Fruit fly (Drosophila melanogaster) whole organism, embryonic: ENCODE measurements around the gene IFT52.

ENCODE experiments used
- Atf3 ChIP-seq: fragments of 200-800 bp; sonication (Bioruptor generic); optimal IDR thresholded peaks from 3 replicates; lab custom pipeline; 2016; ENCODE audit warnings: missing biosample characterization, missing genetic modification characterization
- Blimp-1 ChIP-seq: fragments of 200-800 bp; sonication (Bioruptor generic); optimal IDR thresholded peaks from 3 replicates; lab custom pipeline; 2018; ENCODE audit warnings: missing biosample characterization, missing genetic modification characterization, mild to moderate bottlenecking, moderate library complexity, missing genetic modification reagents
- BtbVII ChIP-seq: fragments of 200-800 bp; sonication (Bioruptor generic); optimal IDR thresholded peaks from 3 replicates; lab custom pipeline; 2017; ENCODE audit warnings: missing biosample characterization, mild to moderate bottlenecking, missing genetic modification characterization
- CG10366 ChIP-seq: fragments of 200-800 bp; sonication (Bioruptor generic); IDR thresholded peaks from 2 replicates; pipeline ENCODE4 v1.3.6; 2022; ENCODE audit warnings: missing biosample characterization, missing genetic modification characterization
- CG10543 ChIP-seq: fragments of 200-800 bp; sonication (Bioruptor generic); optimal IDR thresholded peaks from 3 replicates; lab custom pipeline; 2017; ENCODE audit warnings: missing biosample characterization, mild to moderate bottlenecking, missing genetic modification characterization, moderate library complexity
- CG12071 ChIP-seq: fragments of 200-800 bp; sonication (Bioruptor generic); optimal IDR thresholded peaks from 3 replicates; lab custom pipeline; 2018; ENCODE audit warnings: missing biosample characterization, mild to moderate bottlenecking, missing genetic modification characterization
- CG1233 ChIP-seq: fragments of 200-800 bp; sonication (Bioruptor generic); optimal IDR thresholded peaks from 4 replicates; lab custom pipeline; 2018; ENCODE audit warnings: missing biosample characterization, mild to moderate bottlenecking, missing genetic modification characterization
- CG12942 ChIP-seq: fragments of 200-800 bp; sonication (Bioruptor generic); optimal IDR thresholded peaks from 3 replicates; lab custom pipeline; 2016; ENCODE audit warnings: missing biosample characterization, missing genetic modification characterization
- CG14965 ChIP-seq: fragments of 200-800 bp; sonication (Bioruptor generic); optimal IDR thresholded peaks from 2 replicates; lab custom pipeline; 2016; ENCODE audit warnings: missing biosample characterization, missing genetic modification characterization, borderline replicate concordance
- CG15479 ChIP-seq: fragments of 200-800 bp; sonication (Bioruptor generic); optimal IDR thresholded peaks from 3 replicates; lab custom pipeline; 2019; ENCODE audit warnings: missing biosample characterization, mild to moderate bottlenecking, missing genetic modification characterization, moderate library complexity
- CG18599 ChIP-seq: fragments of 200-800 bp; sonication (Bioruptor generic); optimal IDR thresholded peaks from 3 replicates; lab custom pipeline; 2017; ENCODE audit warnings: missing biosample characterization, missing genetic modification characterization, mild to moderate bottlenecking, moderate library complexity, missing genetic modification reagents
- CG2678 ChIP-seq: fragments of 200-800 bp; sonication (Bioruptor generic); optimal IDR thresholded peaks from 3 replicates; lab custom pipeline; 2019; ENCODE audit warnings: missing biosample characterization, mild to moderate bottlenecking, missing genetic modification characterization, moderate library complexity
- CG3163 ChIP-seq: fragments of 200-800 bp; sonication (Bioruptor generic); optimal IDR thresholded peaks from 3 replicates; lab custom pipeline; 2016; ENCODE audit warnings: missing biosample characterization, missing genetic modification characterization
- CG33557 ChIP-seq: fragments of 200-800 bp; sonication (Bioruptor generic); optimal IDR thresholded peaks from 2 replicates; lab custom pipeline; 2019; ENCODE audit warnings: missing biosample characterization, mild to moderate bottlenecking, missing genetic modification characterization, moderate library complexity
- CG5245 ChIP-seq: fragments of 200-800 bp; sonication (Bioruptor generic); optimal IDR thresholded peaks from 3 replicates; lab custom pipeline; 2016; ENCODE audit warnings: missing biosample characterization, missing genetic modification characterization
- CG6654 ChIP-seq: fragments of 200-800 bp; sonication (Bioruptor generic); optimal IDR thresholded peaks from 2 replicates; lab custom pipeline; 2017; ENCODE audit warnings: missing biosample characterization, mild to moderate bottlenecking, missing genetic modification characterization
- CG7271 ChIP-seq: fragments of 200-800 bp; sonication (Bioruptor generic); optimal IDR thresholded peaks from 2 replicates; lab custom pipeline; 2018; ENCODE audit warnings: missing biosample characterization, mild to moderate bottlenecking, missing genetic modification characterization, moderate library complexity
- CG8924 ChIP-seq: fragments of 200-800 bp; optimal IDR thresholded peaks from 3 replicates; lab custom pipeline; 2019; ENCODE audit warnings: missing biosample characterization, mild to moderate bottlenecking, missing genetic modification characterization, moderate library complexity
- CG9727 ChIP-seq: fragments of 200-800 bp; sonication (Bioruptor generic); optimal IDR thresholded peaks from 3 replicates; lab custom pipeline; 2017; ENCODE audit warnings: missing biosample characterization, mild to moderate bottlenecking, missing genetic modification characterization
- Dp ChIP-seq: fragments of 200-800 bp; sonication (Bioruptor generic); optimal IDR thresholded peaks from 2 replicates; lab custom pipeline; 2018; ENCODE audit warnings: missing biosample characterization, mild to moderate bottlenecking, missing genetic modification characterization, moderate library complexity
- Elba2 ChIP-seq: fragments of 200-800 bp; sonication (Bioruptor generic); optimal IDR thresholded peaks from 3 replicates; lab custom pipeline; 2016; ENCODE audit warnings: missing biosample characterization, missing genetic modification characterization
- Ets97D ChIP-seq: fragments of 200-800 bp; sonication (Bioruptor generic); optimal IDR thresholded peaks from 3 replicates; lab custom pipeline; 2016; ENCODE audit warnings: missing biosample characterization, missing genetic modification characterization
- Fer2 ChIP-seq: fragments of 200-800 bp; sonication (Bioruptor generic); optimal IDR thresholded peaks from 2 replicates; lab custom pipeline; 2018; ENCODE audit warnings: missing biosample characterization, mild to moderate bottlenecking, missing genetic modification characterization, moderate library complexity
- Gug ChIP-seq: fragments of 200-800 bp; sonication (Bioruptor generic); IDR thresholded peaks from 4 replicates; pipeline ENCODE4 v1.3.6; 2022; ENCODE audit warnings: missing biosample characterization, missing genetic modification characterization
- Hr78 ChIP-seq, 2 experiments: fragments of 200-800 bp in 1 of 2; fragments of >200 bp in 1 of 2; sonication (Bioruptor generic) in 1 of 2; optimal IDR thresholded peaks; 2 replicates each; lab custom pipeline; 2017 to 2019; ENCODE audit warnings: missing biosample characterization in 2 of 2, missing genetic modification characterization in 2 of 2, mild to moderate bottlenecking in 1 of 2, moderate library complexity in 1 of 2
- MESR4 ChIP-seq: fragments of 200-800 bp; sonication (Bioruptor generic); optimal IDR thresholded peaks from 2 replicates; lab custom pipeline; 2018; ENCODE audit warnings: missing biosample characterization, mild to moderate bottlenecking, missing genetic modification characterization, moderate library complexity
- Usf ChIP-seq: fragments of 200-800 bp; sonication (Bioruptor generic); optimal IDR thresholded peaks from 2 replicates; lab custom pipeline; 2017; ENCODE audit warnings: missing genotype, missing biosample characterization, missing genetic modification characterization
- YL-1 ChIP-seq: fragments of 200-800 bp; sonication (Bioruptor generic); optimal IDR thresholded peaks from 3 replicates; lab custom pipeline; 2017; ENCODE audit warnings: missing biosample characterization, mild to moderate bottlenecking, missing genetic modification characterization
- ab ChIP-seq: fragments of 200-800 bp; sonication (Bioruptor generic); optimal IDR thresholded peaks from 2 replicates; lab custom pipeline; 2016; ENCODE audit warnings: missing biosample characterization, missing genetic modification characterization
- bowl ChIP-seq: fragments of 200-800 bp; sonication (Bioruptor generic); IDR thresholded peaks from 2 replicates; pipeline ENCODE4 v1.3.6; 2022; ENCODE audit warnings: missing biosample characterization, missing genetic modification characterization
- esg ChIP-seq: fragments of 200-800 bp; sonication (Bioruptor generic); conservative IDR thresholded peaks from 2 replicates; pipeline ENCODE4 v1.3.6; 2022; ENCODE audit warnings: missing biosample characterization, missing genetic modification characterization
- eve ChIP-seq, 2 experiments: fragments of >200 bp; optimal IDR thresholded peaks; 2 replicates each; lab custom pipeline; 2017; ENCODE audit warnings: missing biosample characterization in 2 of 2, missing genetic modification characterization in 2 of 2
- fd3F ChIP-seq: fragments of 200-800 bp; sonication (Bioruptor generic); optimal IDR thresholded peaks from 2 replicates; lab custom pipeline; 2018; ENCODE audit warnings: missing biosample characterization, mild to moderate bottlenecking, missing genetic modification characterization, moderate library complexity
- gcm ChIP-seq: fragments of 200-800 bp; sonication (Bioruptor generic); optimal IDR thresholded peaks from 2 replicates; lab custom pipeline; 2019; ENCODE audit warnings: missing biosample characterization, mild to moderate bottlenecking, missing genetic modification characterization, moderate library complexity
- gfzf ChIP-seq: fragments of 200-800 bp; sonication (Bioruptor generic); optimal IDR thresholded peaks from 2 replicates; lab custom pipeline; 2016; ENCODE audit warnings: missing biosample characterization, mild to moderate bottlenecking, missing genetic modification characterization, moderate library complexity
- gt ChIP-seq: fragments of 200-800 bp; sonication (Bioruptor generic); IDR thresholded peaks from 2 replicates; pipeline ENCODE4 v1.3.6; 2022; ENCODE audit warnings: missing biosample characterization, missing genetic modification characterization
- jumu ChIP-seq: fragments of 200-800 bp; sonication (Bioruptor generic); optimal IDR thresholded peaks from 3 replicates; lab custom pipeline; 2016; ENCODE audit warnings: missing biosample characterization, missing genetic modification characterization
- lov ChIP-seq, 2 experiments: fragments of 200-800 bp in 1 of 2; fragments of >200 bp in 1 of 2; sonication (Bioruptor generic) in 1 of 2; IDR thresholded peaks in 1 of 2; optimal IDR thresholded peaks in 1 of 2; 2 replicates in 1 of 2; 3 replicates in 1 of 2; pipeline versions ENCODE4 v1.3.6 to Lab custom; 2017 to 2022; ENCODE audit warnings: missing biosample characterization in 1 of 2, missing genetic modification characterization in 1 of 2
- mld ChIP-seq: fragments of 200-800 bp; sonication (Bioruptor generic); IDR thresholded peaks from 3 replicates; pipeline ENCODE4 v1.3.6; 2022; ENCODE audit warnings: missing biosample characterization, missing genetic modification characterization; ENCODE audit not compliant: partially characterized antibody
- nau ChIP-seq: fragments of 200-800 bp; sonication (Bioruptor generic); optimal IDR thresholded peaks from 3 replicates; lab custom pipeline; 2017; ENCODE audit warnings: missing biosample characterization, mild to moderate bottlenecking, missing genetic modification characterization, missing genetic modification reagents
- nerfin-2 ChIP-seq: fragments of 200-800 bp; sonication (Bioruptor generic); IDR thresholded peaks from 2 replicates; pipeline ENCODE4 v1.3.6; 2022; ENCODE audit warnings: missing biosample characterization, missing genetic modification characterization; ENCODE audit not compliant: partially characterized antibody
- nom ChIP-seq: fragments of 200-800 bp; sonication (Bioruptor generic); optimal IDR thresholded peaks from 2 replicates; lab custom pipeline; 2017; ENCODE audit warnings: missing biosample characterization, missing genetic modification characterization, mild to moderate bottlenecking, moderate library complexity, missing genetic modification reagents
- repo ChIP-seq: fragments of 200-800 bp; sonication (Bioruptor generic); optimal IDR thresholded peaks from 2 replicates; lab custom pipeline; 2016; ENCODE audit warnings: missing biosample characterization, missing genetic modification characterization
- sima ChIP-seq: fragments of 200-800 bp; sonication (Bioruptor generic); optimal IDR thresholded peaks from 2 replicates; lab custom pipeline; 2016; ENCODE audit warnings: missing biosample characterization, missing genetic modification characterization
- ttk ChIP-seq: fragments of 200-800 bp; sonication (Bioruptor generic); IDR thresholded peaks from 2 replicates; pipeline ENCODE4 v2.1.2; 2022; ENCODE audit warnings: missing biosample characterization, missing genetic modification characterization
- vfl ChIP-seq: fragments of 200-800 bp; sonication (Bioruptor generic); optimal IDR thresholded peaks from 2 replicates; lab custom pipeline; 2016; ENCODE audit warnings: missing biosample characterization, missing genetic modification characterization
- zfh1 ChIP-seq: fragments of 200-800 bp; sonication (Bioruptor generic); IDR thresholded peaks from 3 replicates; pipeline ENCODE4 v1.3.6; 2022; ENCODE audit warnings: missing biosample characterization, missing genetic modification characterization

IFT52 gene

DNA sequence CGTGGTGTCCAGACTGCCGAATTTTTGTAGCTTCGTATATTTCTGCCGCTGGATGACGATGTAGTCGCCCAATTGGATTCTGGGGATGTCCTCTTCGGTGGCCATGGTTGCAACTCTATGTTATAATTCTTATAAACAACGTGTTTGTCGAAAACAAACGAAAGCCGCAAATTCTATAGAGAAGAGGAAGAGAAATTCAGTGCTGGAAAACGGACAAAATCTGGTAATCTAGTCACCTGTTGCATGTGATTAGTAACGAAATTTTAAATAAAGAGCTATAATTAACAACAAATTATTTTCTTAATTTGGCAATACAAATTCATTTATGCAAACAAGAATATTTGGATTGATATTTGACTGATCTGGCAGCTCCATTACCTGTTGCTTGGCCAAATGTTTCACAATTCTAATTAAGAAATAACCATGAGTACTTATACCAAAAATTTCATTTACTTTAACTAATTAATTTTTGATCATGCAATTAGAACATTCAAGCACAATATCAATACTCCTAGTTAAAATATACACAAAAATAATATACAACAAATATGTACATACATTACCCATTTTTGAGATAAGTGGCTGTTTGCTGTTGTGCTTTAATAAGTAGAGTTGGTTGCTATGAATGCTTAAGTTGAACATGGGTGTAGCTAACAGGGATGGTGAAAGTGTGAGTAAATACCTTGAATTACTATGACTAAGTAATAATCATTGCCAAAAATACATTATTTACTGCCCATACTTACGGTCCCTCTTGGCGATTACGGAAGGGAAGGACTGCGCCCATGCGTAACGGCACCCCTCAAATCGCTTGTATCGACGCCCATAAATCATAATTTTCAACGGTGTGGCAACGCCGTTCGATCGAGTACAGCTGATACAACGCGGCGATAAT is 4.4 kb upstream of the IFT52 start, which contains the start of the genes Trmt6 and Ent2 (continued):
- TF ChIP-seq nom (GFP tag; lab: Kevin White, UChicago): peak; percentile 75
- TF ChIP-seq CG18599 (GFP tag; lab: Kevin White, UChicago): peak; percentile 95
- TF ChIP-seq CG1233 (GFP tag; lab: Kevin White, UChicago): peak; percentile 89
- TF ChIP-seq CG14965: peak; percentile 47
- TF ChIP-seq gt (GFP tag; lab: Robert Waterston, UW): peak; percentile 86
- peak; percentile 98 for TF ChIP-seq CG10366 (GFP tag; lab: Robert Waterston, UW)
- peak; percentile 98 for TF ChIP-seq jumu (GFP tag; lab: Kevin White, UChicago)
- TF ChIP-seq ab (GFP tag; lab: Kevin White, UChicago): peak; percentile 95
- peak; percentile 93 for TF ChIP-seq vfl (GFP tag; lab: Kevin White, UChicago)
- peak; percentile 93 for TF ChIP-seq repo (GFP tag; lab: Kevin White, UChicago)
- TF ChIP-seq fd3F (GFP tag; lab: Kevin White, UChicago): peak; percentile 94
- TF ChIP-seq Elba2: peak; percentile 76
- no peak for TF ChIP-seq Dp (GFP tag; lab: Kevin White, UChicago)
- peak; percentile 60 for TF ChIP-seq YL-1 (GFP tag; lab: Kevin White, UChicago)
- peak; percentile 96 for TF ChIP-seq CG12071 (GFP tag; lab: Kevin White, UChicago)
- TF ChIP-seq CG8924 (tag; lab: Kevin White, UChicago): peak; percentile 92
- peak in 1 of 2 experiments; percentile 80 for TF ChIP-seq Hr78 (GFP tag; optimal IDR thresholded peaks at IDR 0.05; lab: Kevin White, UChicago)
- peak; percentile 96 for TF ChIP-seq CG9727 (GFP tag; lab: Kevin White, UChicago)
- TF ChIP-seq CG15479 (GFP tag; lab: Kevin White, UChicago): peak; percentile 9
- TF ChIP-seq zfh1: peak; percentile 98
- peak; percentile 96 for TF ChIP-seq esg
- TF ChIP-seq Ets97D: peak; percentile 88
- peak; percentile 47 for TF ChIP-seq MESR4
- peak; percentile 87 for TF ChIP-seq Fer2 (tag; lab: Kevin White, UChicago)
- no peak for TF ChIP-seq mld (GFP tag; lab: Robert Waterston, UW)
- TF ChIP-seq sima (GFP tag; lab: Kevin White, UChicago): peak; percentile 85
- TF ChIP-seq nerfin-2 (GFP tag; lab: Robert Waterston, UW): no peak
- peak; percentile 96 for TF ChIP-seq CG2678 (tag; lab: Kevin White, UChicago)
- no peak for TF ChIP-seq eve (GFP tag; optimal IDR thresholded peaks at IDR 0.05; lab: Kevin White, UChicago)
- TF ChIP-seq Gug (GFP tag; lab: Robert Waterston, UW): peak; percentile 99
- TF ChIP-seq CG12942 (GFP tag; lab: Kevin White, UChicago): peak; percentile 93
- TF ChIP-seq Blimp-1 (GFP tag; lab: Kevin White, UChicago): peak; percentile 87
- TF ChIP-seq CG5245 (GFP tag; lab: Kevin White, UChicago): peak; percentile 96
- peak; percentile 75 for TF ChIP-seq gcm (GFP tag; lab: Kevin White, UChicago)
- peak; percentile 79 for TF ChIP-seq CG7271 (tag; lab: Kevin White, UChicago)
- peak; percentile 95 for TF ChIP-seq CG10543
- TF ChIP-seq ttk (GFP tag; lab: Robert Waterston, UW): peak; percentile 97
- peak; percentile 95 for TF ChIP-seq Usf (GFP tag; lab: Kevin White, UChicago)
- TF ChIP-seq lov (optimal IDR thresholded peaks at IDR 0.05; lab: Kevin White, UChicago): no peak
- TF ChIP-seq lov (GFP tag; IDR thresholded peaks at IDR 0.05; lab: Robert Waterston, UW): peak; percentile 98
- TF ChIP-seq CG33557 (GFP tag; lab: Kevin White, UChicago): peak; percentile 54
- peak; percentile 91 for TF ChIP-seq BtbVII (GFP tag; lab: Kevin White, UChicago)
- peak; percentile 12 for TF ChIP-seq gfzf (GFP tag; lab: Kevin White, UChicago)
- peak; percentile 93 for TF ChIP-seq Atf3 (GFP tag; lab: Kevin White, UChicago)
- TF ChIP-seq nau (GFP tag; lab: Kevin White, UChicago): peak; percentile 88
- peak; percentile 85 for TF ChIP-seq CG3163 (GFP tag; lab: Kevin White, UChicago)
- peak; percentile 94 for TF ChIP-seq bowl (GFP tag; lab: Robert Waterston, UW)
- TF ChIP-seq CG6654 (GFP tag; lab: Kevin White, UChicago): peak; percentile 87
